Worm (Caenorhabditis elegans) whole organism, L3 larva: ENCODE data around the gene F47G3.3.

ENCODE experiments used
- ceh-82 ChIP-seq: fragments of 150-350 bp; optimal IDR thresholded peaks from 2 replicates; lab custom pipeline; 2014; ENCODE audit warnings: missing biosample characterization, missing genetic modification characterization
- elt-2 ChIP-seq: sonication (generic microtip); optimal IDR thresholded peaks from 2 replicates; lab custom pipeline; 2016; ENCODE audit warnings: missing genetic modification reagents, mild to moderate bottlenecking, missing genetic modification characterization, missing compliant biosample characterization
- mdl-1 ChIP-seq: fragments of 150-350 bp; optimal IDR thresholded peaks from 2 replicates; lab custom pipeline; 2014; ENCODE audit warnings: missing biosample characterization, missing genetic modification characterization
- nhr-23 ChIP-seq: fragments of 150-350 bp; optimal IDR thresholded peaks from 2 replicates; lab custom pipeline; 2014; ENCODE audit warnings: missing biosample characterization, missing genetic modification reagents, missing genetic modification characterization
- nhr-28 ChIP-seq: fragments of 150-350 bp; optimal IDR thresholded peaks from 2 replicates; lab custom pipeline; 2014; ENCODE audit warnings: missing biosample characterization, missing genetic modification characterization
- pha-4 ChIP-seq: fragments of 150-350 bp; optimal IDR thresholded peaks from 2 replicates; lab custom pipeline; 2014; ENCODE audit warnings: missing biosample characterization, missing genetic modification reagents, missing genetic modification characterization
- unc-39 ChIP-seq: sonication (generic microtip); optimal IDR thresholded peaks from 4 replicates; lab custom pipeline; 2017; ENCODE audit warnings: missing biosample characterization, missing genetic modification characterization

DNA sequence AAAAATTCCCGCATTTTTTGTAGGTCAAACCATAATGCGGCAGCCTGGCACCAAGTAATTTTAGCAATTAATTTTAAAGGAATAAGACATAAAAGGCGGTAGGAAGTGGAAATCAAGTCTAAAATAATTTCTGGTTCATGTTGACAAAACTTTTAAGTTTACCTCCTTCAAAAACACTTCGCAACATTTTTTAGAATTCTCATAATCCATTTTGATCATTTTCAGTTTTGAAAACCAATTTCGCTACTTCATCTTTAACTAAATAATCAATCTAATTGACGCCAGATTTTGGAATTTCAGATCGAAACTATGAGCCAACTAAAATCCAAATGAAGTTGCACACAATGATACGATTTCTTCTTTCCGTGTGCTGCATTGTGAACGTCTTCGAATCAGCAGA lies 16.0 kb upstream of the F47G3.3 start, which contains the start of gene lgc-40:
- TF ChIP-seq nhr-23 (tag; lab: Kevin White, UChicago) = no peak
- TF ChIP-seq elt-2 (tag; lab: Kevin White, UChicago) = no peak
- TF ChIP-seq pha-4 (tag; lab: Kevin White, UChicago) = no peak
- TF ChIP-seq unc-39 (tag; lab: Kevin White, UChicago) = no peak
- no peak for TF ChIP-seq mdl-1 (tag; lab: Kevin White, UChicago)
- no peak for TF ChIP-seq ceh-82 (tag; lab: Kevin White, UChicago)
- no peak for TF ChIP-seq nhr-28 (tag; lab: Kevin White, UChicago)
